Worm (Caenorhabditis elegans): ENCODE data around the gene meg-1.

Gene meg-1

ce11 chrX:13881760-13882369 lies 47.6 kb downstream of the meg-1 start:
- TF ChIP-seq C34B4.2 (tag; optimal IDR thresholded peaks at IDR 0.05) = no peak
- TF ChIP-seq ces-1 (GFP tag; optimal IDR thresholded peaks at IDR 0.05) = no peak
- TF ChIP-seq lin-14 (GFP tag; optimal IDR thresholded peaks at IDR 0.05) = peak; percentile 29

DNA sequence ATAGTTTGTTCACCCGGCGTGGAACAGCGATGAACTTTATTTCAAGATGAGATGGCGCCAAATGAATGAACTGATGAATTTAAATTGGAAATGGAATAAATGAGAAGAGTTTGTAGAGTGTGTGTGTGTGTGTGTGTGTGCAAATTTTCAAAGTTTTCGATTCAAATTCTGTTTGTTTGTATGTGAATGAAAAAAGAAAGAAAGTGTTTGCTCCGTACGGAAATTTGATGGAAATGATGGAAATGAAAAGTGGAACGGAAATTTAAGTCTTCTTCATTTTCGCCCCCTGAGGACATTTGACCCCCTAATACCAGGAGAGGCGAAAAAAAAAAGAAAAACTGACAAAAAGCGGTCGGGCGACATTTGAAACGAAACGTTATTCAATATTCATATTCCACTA lies 51.4 kb downstream of the meg-1 start:
- TF ChIP-seq nhr-77 (tag; optimal IDR thresholded peaks at IDR 0.05) (no peak), mab-9 (GFP tag; IDR thresholded peaks at IDR 0.05) (no peak), vab-15 (tag; optimal IDR thresholded peaks at IDR 0.05) (no peak), ces-1 (GFP tag; optimal IDR thresholded peaks at IDR 0.05) (no peak), egl-27 (tag; optimal IDR thresholded peaks at IDR 0.05) (no peak), rnt-1 (tag; optimal IDR thresholded peaks at IDR 0.05) (no peak), unc-62 (GFP tag; optimal IDR thresholded peaks at IDR 0.05) (no peak), dsc-1 (tag; optimal IDR thresholded peaks at IDR 0.05) (no peak), F16B12.6 (tag; optimal IDR thresholded peaks at IDR 0.05) (no peak), mdl-1 (tag; optimal IDR thresholded peaks at IDR 0.05) (no peak), nhr-11 (tag; optimal IDR thresholded peaks at IDR 0.05) (no peak), egl-13 (tag; optimal IDR thresholded peaks at IDR 0.05) (no peak), dpl-1 (GFP tag; optimal IDR thresholded peaks at IDR 0.05) (no peak), lin-35 (GFP tag; optimal IDR thresholded peaks at IDR 0.05) (no peak)
